Fruit fly (Drosophila melanogaster): ENCODE results near the gene Snmp1.

Gene Snmp1

DNA sequence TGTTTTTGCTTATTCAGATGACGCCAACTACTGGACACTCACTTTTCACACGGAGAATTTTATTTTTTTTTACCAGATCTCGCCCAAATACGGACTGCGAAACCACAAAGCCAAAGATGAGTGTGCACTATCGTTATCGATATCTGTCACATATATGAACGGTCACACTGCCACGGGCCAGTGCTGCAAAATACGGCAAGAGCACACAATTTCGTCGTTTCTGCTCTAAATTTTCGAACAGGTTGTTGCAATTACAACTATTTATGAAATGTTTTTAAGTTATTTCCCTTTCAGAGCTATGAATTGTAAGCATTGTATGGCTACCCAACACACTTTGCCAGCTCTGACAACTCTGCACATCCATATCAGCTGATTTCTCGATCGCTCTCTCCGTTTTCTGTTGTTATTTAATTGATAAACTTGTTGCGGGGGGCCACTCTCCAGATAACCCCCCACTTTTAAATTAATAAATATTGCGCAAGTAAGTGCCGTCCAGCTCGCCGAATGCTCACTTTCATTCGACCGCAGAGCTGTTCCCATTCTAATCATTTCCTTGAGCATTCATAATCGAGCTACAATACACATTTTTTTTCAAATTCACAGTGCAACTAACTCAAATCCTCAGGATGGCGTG lies 40.5 kb downstream of the Snmp1 start, which contains the start of the genes slmb and CG5793 (continued):
- TF ChIP-seq NfI (GFP tag; optimal IDR thresholded peaks at IDR 0.05): peak; percentile 39
- TF ChIP-seq ab (GFP tag; optimal IDR thresholded peaks at IDR 0.05): peak; percentile 1
- peak; percentile 73 for TF ChIP-seq kay (GFP tag; optimal IDR thresholded peaks at IDR 0.05)
- peak; percentile 42 for TF ChIP-seq caup (GFP tag; optimal IDR thresholded peaks at IDR 0.05; ENCODE audit: severe bottlenecking)
- TF ChIP-seq CkIIα-i1 (GFP tag; IDR thresholded peaks at IDR 0.05): no peak
- peak; percentile 61 for TF ChIP-seq phol (tag; optimal IDR thresholded peaks at IDR 0.05)
- TF ChIP-seq Hr51 (GFP tag; optimal IDR thresholded peaks at IDR 0.05): peak in 1 of 2 experiments; percentile 14
- TF ChIP-seq CG4328 (GFP tag; optimal IDR thresholded peaks at IDR 0.05): peak; percentile 33
- peak; percentile 56; the same call in 1 of the 3 replicates for TF ChIP-seq ci (GFP tag; IDR thresholded peaks at IDR 0.05)
- TF ChIP-seq CG14014 (GFP tag; IDR thresholded peaks at IDR 0.05): 0 out of 2 replicates have a peak, but pooled peaks have one; percentile 32
- peak; percentile 46 for TF ChIP-seq fd102C (GFP tag; optimal IDR thresholded peaks at IDR 0.05)
- no peak for TF ChIP-seq repo (GFP tag; optimal IDR thresholded peaks at IDR 0.05)
- TF ChIP-seq CG1602 (GFP tag; optimal IDR thresholded peaks at IDR 0.05): peak; percentile 12
- peak; percentile 48 for TF ChIP-seq maf-S (GFP tag; optimal IDR thresholded peaks at IDR 0.05)
- TF ChIP-seq Rfx (GFP tag; IDR thresholded peaks at IDR 0.05): peak; percentile 46
- TF ChIP-seq bigmax (GFP tag; optimal IDR thresholded peaks at IDR 0.05): peak; percentile 46
- TF ChIP-seq Lpt (GFP tag; optimal IDR thresholded peaks at IDR 0.05): no peak
- TF ChIP-seq p53 (GFP tag; optimal IDR thresholded peaks at IDR 0.05): peak; percentile 24
- peak; percentile 11 for TF ChIP-seq Six4 (GFP tag; optimal IDR thresholded peaks at IDR 0.05)
- peak; percentile 24 for TF ChIP-seq CG9817 (tag; optimal IDR thresholded peaks at IDR 0.05)
- TF ChIP-seq nmo (GFP tag; optimal IDR thresholded peaks at IDR 0.05): peak; percentile 61
- TF ChIP-seq cg (GFP tag; optimal IDR thresholded peaks at IDR 0.05): no peak
- peak; percentile 32 for TF ChIP-seq CG4820 (GFP tag; optimal IDR thresholded peaks at IDR 0.05)
- peak; percentile 34 for TF ChIP-seq CG12391 (tag; optimal IDR thresholded peaks at IDR 0.05)
- peak; percentile 43 for TF ChIP-seq CG9609 (GFP tag; optimal IDR thresholded peaks at IDR 0.05)
- no peak for TF ChIP-seq CG12299 (tag; optimal IDR thresholded peaks at IDR 0.05)
- peak; percentile 60 for TF ChIP-seq Antp (GFP tag; optimal IDR thresholded peaks at IDR 0.05)
- TF ChIP-seq CG31441 (GFP tag; IDR thresholded peaks at IDR 0.05): no peak
- peak; percentile 62; the same call in 1 of the 3 replicates for TF ChIP-seq ken (GFP tag; IDR thresholded peaks at IDR 0.05)
- peak; percentile 6 for TF ChIP-seq slou (GFP tag; optimal IDR thresholded peaks at IDR 0.05)
- peak; percentile 42 for TF ChIP-seq Chrac-16 (GFP tag; optimal IDR thresholded peaks at IDR 0.05)
- TF ChIP-seq chinmo (GFP tag; IDR thresholded peaks at IDR 0.05; ENCODE audit: partially characterized antibody): no peak
- TF ChIP-seq CG10543 (GFP tag; optimal IDR thresholded peaks at IDR 0.05): peak; percentile 53
- TF ChIP-seq CG8924 (tag; optimal IDR thresholded peaks at IDR 0.05): peak; percentile 43
- TF ChIP-seq luna (GFP tag; optimal IDR thresholded peaks at IDR 0.05): peak; percentile 9
- 0 out of 3 replicates have a peak, but pooled peaks have one; percentile 53 for TF ChIP-seq vnd (GFP tag; IDR thresholded peaks at IDR 0.05; ENCODE audit: partially characterized antibody)
- TF ChIP-seq Deaf1 (tag; optimal IDR thresholded peaks at IDR 0.05): no peak
- TF ChIP-seq CG2678 (tag; optimal IDR thresholded peaks at IDR 0.05): no peak
- peak; percentile 47 for TF ChIP-seq tna (GFP tag; IDR thresholded peaks at IDR 0.05; ENCODE audit: partially characterized antibody)
- TF ChIP-seq CG34376 (GFP tag; optimal IDR thresholded peaks at IDR 0.05): peak; percentile 91
- TF ChIP-seq unpg (GFP tag; optimal IDR thresholded peaks at IDR 0.05): peak; percentile 33
- peak; percentile 43 for TF ChIP-seq CG1024 (GFP tag; IDR thresholded peaks at IDR 0.05)
- peak; percentile 38 for TF ChIP-seq fu2 (GFP tag; optimal IDR thresholded peaks at IDR 0.05)
- TF ChIP-seq mam (GFP tag; optimal IDR thresholded peaks at IDR 0.05): peak; percentile 74
- peak; percentile 56 for TF ChIP-seq CG18764 (GFP tag; optimal IDR thresholded peaks at IDR 0.05)
- TF ChIP-seq ems (GFP tag; optimal IDR thresholded peaks at IDR 0.05): peak; percentile 31
- TF ChIP-seq D19B (GFP tag; optimal IDR thresholded peaks at IDR 0.05): no peak
- peak; percentile 46; the same call in 1 of the 2 replicates for TF ChIP-seq CG14441 (GFP tag; IDR thresholded peaks at IDR 0.05)
- TF ChIP-seq CG13287 (GFP tag; IDR thresholded peaks at IDR 0.05; ENCODE audit: partially characterized antibody): peak; percentile 80
